Worm (Caenorhabditis elegans) whole organism, L1 larva: Measurements from ENCODE around the gene nspb-5.

ENCODE experiments used
- C16A3.4 ChIP-seq: fragments of 150-350 bp; optimal IDR thresholded peaks from 2 replicates; lab custom pipeline; 2014; ENCODE audit warnings: missing biosample characterization, missing genetic modification characterization
- alr-1 ChIP-seq: fragments of 200-800 bp; sonication (Bioruptor generic); optimal IDR thresholded peaks from 2 replicates; lab custom pipeline; 2018; ENCODE audit warnings: borderline replicate concordance, mild to moderate bottlenecking, missing genetic modification characterization, missing compliant biosample characterization
- aly-2 ChIP-seq: fragments of 150-350 bp; optimal IDR thresholded peaks from 2 replicates; lab custom pipeline; 2014; ENCODE audit warnings: missing biosample characterization, missing genetic modification characterization
- ceh-82 ChIP-seq, 3 experiments: fragments of 150-350 bp in 1 of 3; sonication (generic microtip) in 2 of 3; optimal IDR thresholded peaks; 2 replicates each; lab custom pipeline; 2014 to 2017; ENCODE audit warnings: missing biosample characterization in 3 of 3, missing genetic modification characterization in 3 of 3
- lin-39 ChIP-seq: fragments of 150-350 bp; optimal IDR thresholded peaks from 2 replicates; lab custom pipeline; 2014; ENCODE audit warnings: missing biosample characterization, missing genetic modification reagents, missing genetic modification characterization
- nhr-11 ChIP-seq: fragments of 150-350 bp; optimal IDR thresholded peaks from 2 replicates; lab custom pipeline; 2014; ENCODE audit warnings: missing biosample characterization, missing genetic modification characterization
- nhr-237 ChIP-seq: fragments of 150-350 bp; optimal IDR thresholded peaks from 2 replicates; lab custom pipeline; 2014; ENCODE audit warnings: missing biosample characterization, missing genetic modification characterization
- nhr-76 ChIP-seq: sonication (generic microtip); optimal IDR thresholded peaks from 2 replicates; lab custom pipeline; 2017; ENCODE audit warnings: missing biosample characterization, missing genetic modification characterization
- pax-3 ChIP-seq: fragments of 200-800 bp; sonication (Bioruptor generic); optimal IDR thresholded peaks from 2 replicates; lab custom pipeline; 2018; ENCODE audit warnings: mild to moderate bottlenecking, missing genetic modification characterization, moderate library complexity, missing compliant biosample characterization
- snu-23 ChIP-seq: sonication (generic microtip); optimal IDR thresholded peaks from 2 replicates; lab custom pipeline; 2016; ENCODE audit warnings: missing genetic modification characterization, missing compliant biosample characterization
- unc-130 ChIP-seq: fragments of 150-350 bp; optimal IDR thresholded peaks from 2 replicates; lab custom pipeline; 2017; ENCODE audit warnings: missing biosample characterization, missing genetic modification characterization, inconsistent platforms
- zag-1 ChIP-seq: fragments of 150-350 bp; optimal IDR thresholded peaks from 2 replicates; lab custom pipeline; 2014; ENCODE audit warnings: missing biosample characterization, missing genetic modification characterization

ce11 chrIV:6606587-6606986 is 7.7 kb downstream of the nspb-5 start:
- TF ChIP-seq ceh-82 (tag; optimal IDR thresholded peaks at IDR 0.05; lab: Kevin White, UChicago): no peak
- no peak for TF ChIP-seq pax-3 (tag; lab: Kevin White, UChicago)
- TF ChIP-seq nhr-237 (tag; lab: Kevin White, UChicago): no peak
- TF ChIP-seq snu-23 (GFP tag; lab: Kevin White, UChicago): peak; percentile 12
- no peak for TF ChIP-seq aly-2 (tag; lab: Kevin White, UChicago)
- TF ChIP-seq nhr-76 (tag; lab: Kevin White, UChicago): no peak
- no peak for TF ChIP-seq nhr-11 (tag; lab: Kevin White, UChicago)
- no peak for TF ChIP-seq alr-1
- TF ChIP-seq zag-1 (tag; lab: Kevin White, UChicago): no peak
- no peak for TF ChIP-seq lin-39
- TF ChIP-seq C16A3.4 (tag; lab: Kevin White, UChicago): no peak
- no peak for TF ChIP-seq unc-130 (tag; lab: Kevin White, UChicago)
